Fruit fly (Drosophila melanogaster) whole organism, prepupa: ENCODE measurements around the gene GABA-B-R2.

Source experiments
- Blimp-1 ChIP-seq: fragments of 200-800 bp; sonication (Bioruptor generic); optimal IDR thresholded peaks from 3 replicates; lab custom pipeline; 2017; ENCODE audit warnings: missing biosample characterization, missing genetic modification characterization, mild to moderate bottlenecking, moderate library complexity, missing genetic modification reagents
- CG11294 ChIP-seq: fragments of 200-800 bp; sonication (Bioruptor generic); IDR thresholded peaks from 2 replicates; pipeline ENCODE4 v1.3.6; 2022; ENCODE audit warnings: missing biosample characterization, missing genetic modification characterization
- CG11902 ChIP-seq: fragments of 200-800 bp; sonication (Bioruptor generic); optimal IDR thresholded peaks from 3 replicates; lab custom pipeline; 2016; ENCODE audit warnings: missing biosample characterization, missing genetic modification characterization
- CG15336 ChIP-seq: fragments of 200-800 bp; sonication (Bioruptor generic); IDR thresholded peaks from 2 replicates; pipeline ENCODE4 v1.3.6; 2022; ENCODE audit warnings: missing biosample characterization, missing genetic modification characterization
- CG16779 ChIP-seq: fragments of 200-800 bp; sonication (Bioruptor generic); optimal IDR thresholded peaks from 3 replicates; lab custom pipeline; 2017; ENCODE audit warnings: missing biosample characterization, mild to moderate bottlenecking, missing genetic modification characterization
- CG3032 ChIP-seq: fragments of 200-800 bp; optimal IDR thresholded peaks from 2 replicates; lab custom pipeline; 2019; ENCODE audit warnings: missing biosample characterization, mild to moderate bottlenecking, missing genetic modification characterization, moderate library complexity
- CG34406 ChIP-seq: fragments of 200-800 bp; sonication (Bioruptor generic); optimal IDR thresholded peaks from 3 replicates; lab custom pipeline; 2016; ENCODE audit warnings: missing biosample characterization, missing genetic modification characterization
- CG4318 ChIP-seq: fragments of 200-800 bp; sonication (Bioruptor generic); optimal IDR thresholded peaks from 3 replicates; lab custom pipeline; 2017; ENCODE audit warnings: missing biosample characterization, mild to moderate bottlenecking, missing genetic modification characterization
- CG8119 ChIP-seq: fragments of 200-800 bp; sonication (Bioruptor generic); IDR thresholded peaks from 3 replicates; pipeline ENCODE4 v1.3.6; 2022; ENCODE audit warnings: missing biosample characterization, missing genetic modification characterization
- CG8632 ChIP-seq: fragments of 200-800 bp; sonication (Bioruptor generic); optimal IDR thresholded peaks from 3 replicates; lab custom pipeline; 2016; ENCODE audit warnings: missing biosample characterization, missing genetic modification characterization
- CG9139 ChIP-seq: fragments of 200-800 bp; sonication (Bioruptor generic); optimal IDR thresholded peaks from 3 replicates; lab custom pipeline; 2017; ENCODE audit warnings: missing biosample characterization, mild to moderate bottlenecking, missing genetic modification characterization
- Eip75B ChIP-seq: fragments of 200-800 bp; sonication (Bioruptor generic); optimal IDR thresholded peaks from 3 replicates; lab custom pipeline; 2016; ENCODE audit warnings: missing biosample characterization, missing genetic modification characterization
- Eip78C ChIP-seq: fragments of 200-800 bp; sonication (Bioruptor generic); peaks from one replicate; lab custom pipeline; 2016; ENCODE audit warnings: missing biosample characterization, missing genetic modification characterization
- Ets21C ChIP-seq: fragments of 200-800 bp; sonication (Bioruptor generic); optimal IDR thresholded peaks from 3 replicates; lab custom pipeline; 2016; ENCODE audit warnings: missing biosample characterization, missing genetic modification characterization
- Hr38 ChIP-seq: sonication (Bioruptor generic); optimal IDR thresholded peaks from 2 replicates; lab custom pipeline; 2016; ENCODE audit warnings: missing biosample characterization, missing genetic modification characterization
- Hr4 ChIP-seq: fragments of 200-800 bp; sonication (Bioruptor generic); optimal IDR thresholded peaks from 3 replicates; lab custom pipeline; 2016; ENCODE audit warnings: missing biosample characterization, missing genetic modification characterization
- Lpt ChIP-seq: fragments of 200-800 bp; sonication (Bioruptor generic); optimal IDR thresholded peaks from 3 replicates; lab custom pipeline; 2016; ENCODE audit warnings: missing biosample characterization, missing genetic modification characterization
- OdsH ChIP-seq: fragments of 200-800 bp; sonication (Bioruptor generic); optimal IDR thresholded peaks from 3 replicates; lab custom pipeline; 2016; ENCODE audit warnings: missing biosample characterization, missing genetic modification characterization
- Sox14 ChIP-seq: fragments of 200-800 bp; sonication (Bioruptor generic); optimal IDR thresholded peaks from 3 replicates; lab custom pipeline; 2016; ENCODE audit warnings: missing biosample characterization, missing genetic modification characterization
- Sox15 ChIP-seq: fragments of 200-800 bp; sonication (Bioruptor generic); optimal IDR thresholded peaks from 3 replicates; lab custom pipeline; 2016; ENCODE audit warnings: missing biosample characterization, missing genetic modification characterization
- acj6 ChIP-seq: fragments of 200-800 bp; sonication (Bioruptor generic); optimal IDR thresholded peaks from 3 replicates; lab custom pipeline; 2016; ENCODE audit warnings: missing biosample characterization, missing genetic modification characterization
- dsx ChIP-seq: fragments of 200-800 bp; optimal IDR thresholded peaks from 3 replicates; lab custom pipeline; 2019; ENCODE audit warnings: missing biosample characterization, mild to moderate bottlenecking, missing genetic modification characterization, moderate library complexity; ENCODE audit not compliant: poor library complexity, severe bottlenecking
- eg ChIP-seq: fragments of 200-800 bp; sonication (Bioruptor generic); IDR thresholded peaks from 3 replicates; pipeline ENCODE4 v1.3.6; 2022; ENCODE audit warnings: missing biosample characterization, missing genetic modification characterization
- lz ChIP-seq: fragments of 200-800 bp; sonication (Bioruptor generic); optimal IDR thresholded peaks from 3 replicates; lab custom pipeline; 2016; ENCODE audit warnings: missing biosample characterization, missing genetic modification characterization
- salr ChIP-seq, 2 experiments: fragments of 200-800 bp; sonication (Bioruptor generic); optimal IDR thresholded peaks; 3 replicates each; lab custom pipeline; 2016 to 2018; ENCODE audit warnings: missing biosample characterization in 2 of 2, missing genetic modification characterization in 2 of 2, mild to moderate bottlenecking in 1 of 2
- spab ChIP-seq: fragments of 200-800 bp; sonication (Bioruptor generic); optimal IDR thresholded peaks from 2 replicates; lab custom pipeline; 2017; ENCODE audit warnings: missing biosample characterization, mild to moderate bottlenecking, missing genetic modification characterization, missing genetic modification reagents
- svp ChIP-seq: fragments of 200-800 bp; sonication (Bioruptor generic); peaks from one replicate; lab custom pipeline; 2016; ENCODE audit warnings: missing biosample characterization, missing genetic modification characterization
- vri ChIP-seq: fragments of 200-800 bp; sonication (Bioruptor generic); optimal IDR thresholded peaks from 3 replicates; lab custom pipeline; 2016; ENCODE audit warnings: missing biosample characterization, mild to moderate bottlenecking, missing genetic modification characterization

The GABA-B-R2 gene

dm6 chr3R:21744988-21745387, 30.7 kb downstream of the GABA-B-R2 start, which contains the start of gene CG31343:
TSS of gene CG31343 (plus strand) at chr3R:21745266.
- TF ChIP-seq vri (GFP tag; lab: Kevin White, UChicago) (peak; percentile 70), CG16779 (no peak)

dm6 chr3R:21740766-21741350, 34.8 kb downstream of the GABA-B-R2 start:
- TF ChIP-seq svp (GFP tag; lab: Kevin White, UChicago) (peak; percentile 94), Eip78C (GFP tag; lab: Kevin White, UChicago) (no peak), Blimp-1 (no peak), Sox14 (no peak), CG8119 (no peak), CG16779 (no peak), vri (GFP tag; lab: Kevin White, UChicago) (peak; percentile 91)
- TF ChIP-seq, all 60 proteins: peak for 2

DNA sequence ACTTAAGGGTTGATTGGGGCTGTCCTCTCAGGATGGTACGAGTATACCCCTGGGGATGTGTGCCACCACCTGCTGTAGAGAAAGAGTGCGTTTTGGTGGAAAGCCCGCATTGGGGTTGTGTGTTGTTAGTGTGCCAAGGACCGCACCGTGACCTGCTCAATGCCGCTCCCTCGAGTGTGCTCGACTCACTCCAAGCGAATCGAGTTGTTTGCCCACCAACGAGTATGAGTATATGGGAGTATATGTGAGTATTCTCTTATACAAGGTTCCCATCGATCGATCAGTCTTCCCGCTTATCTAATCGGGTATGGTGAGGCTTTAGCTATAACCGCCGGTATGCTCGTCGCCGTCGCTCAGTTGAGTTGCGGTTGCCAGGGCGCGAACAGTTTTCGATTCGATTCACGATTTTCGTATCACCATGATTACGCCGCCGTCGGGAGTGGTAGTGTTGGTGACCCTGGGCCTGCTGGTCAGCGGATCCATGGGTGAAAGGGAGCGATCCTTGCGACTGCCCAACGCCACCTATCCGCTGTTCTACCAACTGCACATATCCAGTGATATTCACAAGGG, 35.8 kb downstream of the GABA-B-R2 start, which contains the start of gene CG5849:
Gene CG5849, plus strand, starts transcription at position 356 of the 570 bp plus-strand sequence.
- TF ChIP-seq CG3032 (tag; lab: Kevin White, UChicago) (no peak), svp (GFP tag; lab: Kevin White, UChicago) (peak; percentile 92), vri (GFP tag; lab: Kevin White, UChicago) (peak; percentile 57), CG9139 (no peak)

dm6 chr3R:21739010-21739409, 36.6 kb downstream of the GABA-B-R2 start, which contains the start of gene CG34034:
TSS of gene CG34034 (minus strand) at chr3R:21739110.
- TF ChIP-seq CG3032 (tag; lab: Kevin White, UChicago) (no peak), CG4318 (GFP tag; lab: Kevin White, UChicago) (no peak), acj6 (GFP tag; lab: Kevin White, UChicago) (no peak), Ets21C (GFP tag; lab: Kevin White, UChicago) (no peak)

DNA sequence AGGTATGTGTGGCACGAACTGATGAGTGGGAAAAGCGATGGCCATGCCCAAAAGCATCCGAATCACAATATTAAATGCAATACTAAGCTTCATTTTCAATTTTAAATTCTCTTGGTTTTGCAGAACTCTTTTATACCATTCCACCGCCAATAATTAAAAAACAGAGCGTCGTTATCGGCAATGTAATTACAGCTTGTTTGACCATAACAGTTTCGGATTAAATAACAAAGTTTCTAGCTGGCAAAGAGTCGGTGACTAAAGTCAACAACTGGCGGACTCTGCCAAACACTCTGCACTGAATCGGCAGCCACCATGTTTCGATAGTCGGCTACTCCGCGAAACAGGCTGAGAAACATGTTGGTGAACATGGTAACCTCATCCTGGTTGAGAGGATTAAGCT, 38.4 kb downstream of the GABA-B-R2 start, which contains the start of gene CG42870:
Gene CG42870, minus strand, starts transcription at position 101 of the 400 bp plus-strand sequence.
- no peak for TF ChIP-seq vri (GFP tag; lab: Kevin White, UChicago)
- no peak for TF ChIP-seq CG15336
- TF ChIP-seq CG8632 (GFP tag; lab: Kevin White, UChicago), result no peak
- no peak for TF ChIP-seq lz (GFP tag; lab: Kevin White, UChicago)
- no peak for TF ChIP-seq Sox15 (GFP tag; lab: Kevin White, UChicago)
- TF ChIP-seq Lpt (GFP tag; lab: Kevin White, UChicago), result no peak
- TF ChIP-seq spab (GFP tag; lab: Kevin White, UChicago), result no peak
- no peak for TF ChIP-seq salr (GFP tag; optimal IDR thresholded peaks at IDR 0.05; lab: Kevin White, UChicago)
- no peak for TF ChIP-seq Eip75B (GFP tag; lab: Kevin White, UChicago)
- no peak for TF ChIP-seq Blimp-1
- no peak for TF ChIP-seq OdsH (GFP tag; lab: Kevin White, UChicago)
- TF ChIP-seq CG16779, result no peak
- TF ChIP-seq dsx, result no peak
- TF ChIP-seq Hr38 (GFP tag; lab: Kevin White, UChicago), result no peak
- no peak for TF ChIP-seq eg (GFP tag; lab: Robert Waterston, UW)
- TF ChIP-seq CG34406 (GFP tag; lab: Kevin White, UChicago), result no peak
- TF ChIP-seq Ets21C (GFP tag; lab: Kevin White, UChicago), result no peak

DNA sequence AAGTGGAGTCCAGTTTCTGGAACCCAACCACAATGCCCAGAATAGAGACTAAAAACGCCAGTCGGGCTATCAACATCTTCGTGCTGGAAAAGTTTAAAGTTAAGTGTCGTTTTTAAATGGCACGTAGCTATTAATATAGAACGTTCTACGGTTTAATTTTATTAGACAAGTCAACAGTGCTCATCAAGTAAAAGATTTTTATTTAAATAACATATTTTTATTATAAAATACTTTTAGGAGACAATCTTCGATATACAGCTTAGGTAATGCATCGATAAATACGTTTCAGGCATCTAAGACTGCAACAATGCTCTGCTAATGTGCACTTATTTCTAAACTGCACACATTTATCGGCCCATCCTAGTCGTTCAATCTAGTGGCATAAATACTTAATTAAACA, 38.9 kb downstream of the GABA-B-R2 start, which contains the start of gene CG42869:
Gene CG42869, minus strand, starts transcription at position 101 of the 400 bp plus-strand sequence.
- TF ChIP-seq Lpt (GFP tag; lab: Kevin White, UChicago), result no peak
- TF ChIP-seq dsx, result no peak
- no peak for TF ChIP-seq Hr4 (GFP tag; lab: Kevin White, UChicago)
- no peak for TF ChIP-seq CG11294
- TF ChIP-seq vri (GFP tag; lab: Kevin White, UChicago), result no peak
- no peak for TF ChIP-seq CG11902
